Worm (Caenorhabditis elegans): ENCODE measurements around the gene dcn-1.

- no peak for TF ChIP-seq ces-1 (GFP tag; optimal IDR thresholded peaks at IDR 0.05)
- TF ChIP-seq mep-1 (tag; optimal IDR thresholded peaks at IDR 0.05): no peak
- no peak for TF ChIP-seq unc-39 (tag; optimal IDR thresholded peaks at IDR 0.05)
- no peak for TF ChIP-seq unc-62 (GFP tag; optimal IDR thresholded peaks at IDR 0.05)
- TF ChIP-seq M03D4.4 (tag; optimal IDR thresholded peaks at IDR 0.05): no peak
- TF ChIP-seq flh-1 (GFP tag; optimal IDR thresholded peaks at IDR 0.05): no peak
- no peak for TF ChIP-seq elt-1 (tag; optimal IDR thresholded peaks at IDR 0.05; ENCODE audit: borderline replicate concordance, insufficient read depth)
- no peak for TF ChIP-seq zip-8 (tag; optimal IDR thresholded peaks at IDR 0.05)
- TF ChIP-seq elt-3 (tag; optimal IDR thresholded peaks at IDR 0.05): no peak
- TF ChIP-seq ztf-11 (tag; optimal IDR thresholded peaks at IDR 0.05): no peak
- TF ChIP-seq pha-4 (tag; optimal IDR thresholded peaks at IDR 0.05): no peak
- TF ChIP-seq nhr-237 (tag; optimal IDR thresholded peaks at IDR 0.05): no peak
Observed at ce11 chrIII:4362332-4362731, 48.6 kb downstream of the dcn-1 start.
